Fruit fly (Drosophila melanogaster) whole organism, pupa: ENCODE results near the gene CG5498.

Experiments used
- CG12605 ChIP-seq: fragments of 200-800 bp; sonication (Bioruptor generic); IDR thresholded peaks from 2 replicates; pipeline ENCODE4 v1.3.6; 2022; ENCODE audit warnings: missing biosample characterization, missing genetic modification characterization
- CG13204 ChIP-seq: fragments of 200-800 bp; sonication (Bioruptor generic); optimal IDR thresholded peaks from 2 replicates; lab custom pipeline; 2018; ENCODE audit warnings: missing biosample characterization, mild to moderate bottlenecking, missing genetic modification characterization, moderate library complexity
- CG15710 ChIP-seq: fragments of 200-800 bp; sonication (Bioruptor generic); optimal IDR thresholded peaks from 2 replicates; lab custom pipeline; 2018; ENCODE audit warnings: missing biosample characterization, mild to moderate bottlenecking, missing genetic modification characterization, moderate library complexity
- CG34367 ChIP-seq: fragments of 200-800 bp; sonication (Bioruptor generic); optimal IDR thresholded peaks from 2 replicates; lab custom pipeline; 2018; ENCODE audit warnings: missing biosample characterization, mild to moderate bottlenecking, missing genetic modification characterization
- CG4496 ChIP-seq: fragments of 200-800 bp; sonication (Bioruptor generic); IDR thresholded peaks from 3 replicates; pipeline ENCODE4 v1.3.6; 2022; ENCODE audit warnings: missing biosample characterization, missing genetic modification characterization
- CG8159 ChIP-seq: fragments of 200-800 bp; sonication (Bioruptor generic); optimal IDR thresholded peaks from 3 replicates; lab custom pipeline; 2018; ENCODE audit warnings: missing biosample characterization, mild to moderate bottlenecking, missing genetic modification characterization, moderate library complexity
- CG9948 ChIP-seq: fragments of 200-800 bp; sonication (Bioruptor generic); optimal IDR thresholded peaks from 2 replicates; lab custom pipeline; 2018; ENCODE audit warnings: missing biosample characterization, mild to moderate bottlenecking, missing genetic modification characterization, moderate library complexity
- EcR ChIP-seq: fragments of 200-800 bp; sonication (Bioruptor generic); optimal IDR thresholded peaks from 3 replicates; lab custom pipeline; 2019; ENCODE audit warnings: missing biosample characterization, missing genetic modification characterization, mild to moderate bottlenecking, moderate library complexity, missing genetic modification reagents
- Snoo ChIP-seq: fragments of 200-800 bp; sonication (Bioruptor generic); optimal IDR thresholded peaks from 3 replicates; lab custom pipeline; 2017; ENCODE audit warnings: missing biosample characterization, mild to moderate bottlenecking, missing genetic modification characterization, inconsistent platforms

- TF ChIP-seq CG9948 = peak; percentile 68
- TF ChIP-seq EcR (GFP tag; lab: Kevin White, UChicago) = no peak
- TF ChIP-seq CG4496 (GFP tag; lab: Robert Waterston, UW) = peak; percentile 74; the same call in 2 of the 3 replicates
- peak; percentile 71 for TF ChIP-seq Snoo (tag; lab: Kevin White, UChicago)
- 0 out of 2 replicates have a peak, but pooled peaks have one; percentile 22 for TF ChIP-seq CG12605 (GFP tag; lab: Robert Waterston, UW)
- TF ChIP-seq CG15710 (tag; lab: Kevin White, UChicago) = peak; percentile 80
- TF ChIP-seq CG34367 (tag; lab: Kevin White, UChicago) = peak; percentile 65
- no peak for TF ChIP-seq CG13204 (GFP tag; lab: Kevin White, UChicago)
- TF ChIP-seq CG8159 (tag; lab: Kevin White, UChicago) = peak; percentile 75
Measured at dm6 chr3L:20375878-20376563, 7.9 kb downstream of the CG5498 start, which contains the start of the genes Ide and RhoBTB.
